Fruit fly (Drosophila melanogaster): ENCODE results near the gene snsl.

Gene snsl

dm6 chr2L:4906546-4907250 lies at the start of gene snsl (continued):
- no peak for TF ChIP-seq CG10321 (GFP tag; IDR thresholded peaks at IDR 0.05)
- peak; percentile 1 for TF ChIP-seq Jarid2 (GFP tag; optimal IDR thresholded peaks at IDR 0.05)
- TF ChIP-seq kah (GFP tag; optimal IDR thresholded peaks at IDR 0.05) = peak; percentile 43
- peak; percentile 88 for TF ChIP-seq CG2678 (tag; optimal IDR thresholded peaks at IDR 0.05)
- TF ChIP-seq Dp (GFP tag; optimal IDR thresholded peaks at IDR 0.05) = no peak
- TF ChIP-seq CG9876 (GFP tag; optimal IDR thresholded peaks at IDR 0.05) = no peak
- TF ChIP-seq Hmr (GFP tag; optimal IDR thresholded peaks at IDR 0.05) = peak; percentile 61
- TF ChIP-seq ash1 (GFP tag; optimal IDR thresholded peaks at IDR 0.05) = no peak
- 0 out of 2 replicates have a peak, but pooled peaks have one; percentile 32 for TF ChIP-seq ttk (GFP tag; IDR thresholded peaks at IDR 0.05)
- peak; percentile 59 for TF ChIP-seq Fer1 (GFP tag; optimal IDR thresholded peaks at IDR 0.05)
- TF ChIP-seq CG43689 (GFP tag; IDR thresholded peaks at IDR 0.05) = no peak
- TF ChIP-seq z (GFP tag; IDR thresholded peaks at IDR 0.05) = no peak
- peak; percentile 53; the same call in 1 of the 2 replicates for TF ChIP-seq E2f1 (GFP tag; IDR thresholded peaks at IDR 0.05)
- TF ChIP-seq fd102C (GFP tag; optimal IDR thresholded peaks at IDR 0.05) = no peak
- no peak for TF ChIP-seq Ravus (GFP tag; IDR thresholded peaks at IDR 0.05)
- 0 out of 2 replicates have a peak, but pooled peaks have one; percentile 31 for TF ChIP-seq CG31224 (GFP tag; IDR thresholded peaks at IDR 0.05)
- peak; percentile 65 for TF ChIP-seq Meics (GFP tag; optimal IDR thresholded peaks at IDR 0.05)
- TF ChIP-seq CG16815 (GFP tag; optimal IDR thresholded peaks at IDR 0.05) = no peak
- peak; percentile 54 for TF ChIP-seq fd96Cb (tag; optimal IDR thresholded peaks at IDR 0.05)
- peak; percentile 84 for TF ChIP-seq CG7556 (GFP tag; optimal IDR thresholded peaks at IDR 0.05)
- 0 out of 3 replicates have a peak, but pooled peaks have one; percentile 27 for TF ChIP-seq CG2889 (GFP tag; IDR thresholded peaks at IDR 0.05)
- peak; percentile 39 for TF ChIP-seq CG4328 (GFP tag; optimal IDR thresholded peaks at IDR 0.05)
- TF ChIP-seq Camta (GFP tag; optimal IDR thresholded peaks at IDR 0.05) = no peak
- peak; percentile 55 for TF ChIP-seq salm (tag; optimal IDR thresholded peaks at IDR 0.05)
- TF ChIP-seq CG1233 (GFP tag; optimal IDR thresholded peaks at IDR 0.05) = peak; percentile 16
- no peak for TF ChIP-seq NFAT (GFP tag; IDR thresholded peaks at IDR 0.05)
- peak; percentile 29; the same call in 1 of the 2 replicates for TF ChIP-seq slbo (GFP tag; IDR thresholded peaks at IDR 0.05)
- TF ChIP-seq CG8359 (GFP tag; optimal IDR thresholded peaks at IDR 0.05; ENCODE audit: borderline replicate concordance) = peak; percentile 13
- TF ChIP-seq CG7786 (GFP tag; optimal IDR thresholded peaks at IDR 0.05) = no peak
- TF ChIP-seq CG18262 (tag; optimal IDR thresholded peaks at IDR 0.05) = peak; percentile 85
- TF ChIP-seq Mes4 (GFP tag; optimal IDR thresholded peaks at IDR 0.05) = no peak
- TF ChIP-seq CG31365 (tag; optimal IDR thresholded peaks at IDR 0.05) = no peak
- TF ChIP-seq CG12391 (tag; optimal IDR thresholded peaks at IDR 0.05) = peak; percentile 81
- TF ChIP-seq CG12236 (GFP tag; optimal IDR thresholded peaks at IDR 0.05) = no peak
- peak; percentile 62 for TF ChIP-seq fd3F (GFP tag; optimal IDR thresholded peaks at IDR 0.05)
- TF ChIP-seq sug (tag; optimal IDR thresholded peaks at IDR 0.05) = peak; percentile 57
- TF ChIP-seq D (optimal IDR thresholded peaks at IDR 0.05) = no peak
- peak; percentile 36 for TF ChIP-seq D (GFP tag; optimal IDR thresholded peaks at IDR 0.05)
- peak; percentile 41 for TF ChIP-seq CG8281 (tag; optimal IDR thresholded peaks at IDR 0.05)
- no peak for TF ChIP-seq prd (optimal IDR thresholded peaks at IDR 0.05)
- no peak; the same call in 2 of the 3 replicates for TF ChIP-seq prd (GFP tag; IDR thresholded peaks at IDR 0.05)
- peak; percentile 27 for TF ChIP-seq CG4820 (GFP tag; optimal IDR thresholded peaks at IDR 0.05)
- no peak for TF ChIP-seq CG13624 (GFP tag; optimal IDR thresholded peaks at IDR 0.05)
- no peak for TF ChIP-seq hth (optimal IDR thresholded peaks at IDR 0.05)
- TF ChIP-seq tll (GFP tag; optimal IDR thresholded peaks at IDR 0.05) = no peak
- TF ChIP-seq sim (GFP tag; IDR thresholded peaks at IDR 0.05) = no peak
- peak; percentile 43 for TF ChIP-seq CG10209 (GFP tag; optimal IDR thresholded peaks at IDR 0.05)
- TF ChIP-seq abd-A (tag; optimal IDR thresholded peaks at IDR 0.05) = no peak
- peak; percentile 73 for TF ChIP-seq dysf (GFP tag; IDR thresholded peaks at IDR 0.05)
- peak; percentile 62 for TF ChIP-seq nom (GFP tag; optimal IDR thresholded peaks at IDR 0.05)

Data from whole organism, embryonic.